Fruit fly (Drosophila melanogaster) whole organism, embryonic: ENCODE results near the gene stv.

Experiments
- CG11247 ChIP-seq: fragments of 200-800 bp; sonication (Bioruptor generic); IDR thresholded peaks from 2 replicates; pipeline ENCODE4 v1.3.6; 2022; ENCODE audit warnings: missing biosample characterization, missing genetic modification characterization
- CG11398 ChIP-seq: fragments of 200-800 bp; sonication (Bioruptor generic); optimal IDR thresholded peaks from 2 replicates; lab custom pipeline; 2016; ENCODE audit warnings: missing biosample characterization, missing genetic modification characterization
- CG11723 ChIP-seq: fragments of 200-800 bp; sonication (Bioruptor generic); optimal IDR thresholded peaks from 2 replicates; lab custom pipeline; 2017; ENCODE audit warnings: missing biosample characterization, mild to moderate bottlenecking, missing genetic modification characterization
- CG1233 ChIP-seq: fragments of 200-800 bp; sonication (Bioruptor generic); optimal IDR thresholded peaks from 4 replicates; lab custom pipeline; 2018; ENCODE audit warnings: missing biosample characterization, mild to moderate bottlenecking, missing genetic modification characterization
- CG12744 ChIP-seq: fragments of 200-800 bp; sonication (Bioruptor generic); optimal IDR thresholded peaks from 2 replicates; lab custom pipeline; 2016; ENCODE audit warnings: missing biosample characterization, missing genetic modification characterization
- CG16815 ChIP-seq: fragments of 200-800 bp; sonication (Bioruptor generic); optimal IDR thresholded peaks from 3 replicates; lab custom pipeline; 2017; ENCODE audit warnings: missing biosample characterization, mild to moderate bottlenecking, missing genetic modification characterization
- CG17361 ChIP-seq: fragments of 200-800 bp; sonication (Bioruptor generic); IDR thresholded peaks from 3 replicates; pipeline ENCODE4 v1.3.6; 2022; ENCODE audit warnings: missing biosample characterization, missing genetic modification characterization
- CG17385 ChIP-seq: fragments of 200-800 bp; sonication (Bioruptor generic); optimal IDR thresholded peaks from 3 replicates; lab custom pipeline; 2018; ENCODE audit warnings: missing biosample characterization, mild to moderate bottlenecking, missing genetic modification characterization
- CG18476 ChIP-seq: fragments of 200-800 bp; sonication (Bioruptor generic); optimal IDR thresholded peaks from 2 replicates; lab custom pipeline; 2016; ENCODE audit warnings: missing biosample characterization, mild to moderate bottlenecking, missing genetic modification characterization
- CG2678 ChIP-seq: fragments of 200-800 bp; sonication (Bioruptor generic); optimal IDR thresholded peaks from 3 replicates; lab custom pipeline; 2019; ENCODE audit warnings: missing biosample characterization, mild to moderate bottlenecking, missing genetic modification characterization, moderate library complexity
- CG3838 ChIP-seq: fragments of 200-800 bp; sonication (Bioruptor generic); optimal IDR thresholded peaks from 3 replicates; lab custom pipeline; 2016; ENCODE audit warnings: missing biosample characterization, missing genetic modification characterization
- CG42726 ChIP-seq: fragments of 200-800 bp; sonication (Bioruptor generic); IDR thresholded peaks from 2 replicates; pipeline ENCODE4 v1.3.6; 2022; ENCODE audit warnings: missing biosample characterization, missing genetic modification characterization; ENCODE audit not compliant: partially characterized antibody
- CG4820 ChIP-seq: fragments of 200-800 bp; sonication (Bioruptor generic); optimal IDR thresholded peaks from 3 replicates; lab custom pipeline; 2016; ENCODE audit warnings: missing biosample characterization, missing genetic modification characterization
- CG8765 ChIP-seq: fragments of 200-800 bp; sonication (Bioruptor generic); IDR thresholded peaks from 2 replicates; pipeline ENCODE4 v1.3.6; 2022; ENCODE audit warnings: missing biosample characterization, missing genetic modification characterization
- Dad ChIP-seq: fragments of 200-800 bp; sonication (Bioruptor generic); optimal IDR thresholded peaks from 3 replicates; lab custom pipeline; 2016; ENCODE audit warnings: missing biosample characterization, missing genetic modification characterization
- Fer2 ChIP-seq: fragments of 200-800 bp; sonication (Bioruptor generic); optimal IDR thresholded peaks from 2 replicates; lab custom pipeline; 2018; ENCODE audit warnings: missing biosample characterization, mild to moderate bottlenecking, missing genetic modification characterization, moderate library complexity
- HHEX ChIP-seq: fragments of 200-800 bp; sonication (Bioruptor generic); optimal IDR thresholded peaks from 3 replicates; lab custom pipeline; 2017; ENCODE audit warnings: missing biosample characterization, mild to moderate bottlenecking, missing genetic modification characterization, missing genetic modification reagents
- Hmx ChIP-seq: fragments of 200-800 bp; sonication (Bioruptor generic); optimal IDR thresholded peaks from 2 replicates; lab custom pipeline; 2016; ENCODE audit warnings: missing biosample characterization, missing genetic modification characterization
- MESR4 ChIP-seq: fragments of 200-800 bp; sonication (Bioruptor generic); optimal IDR thresholded peaks from 2 replicates; lab custom pipeline; 2018; ENCODE audit warnings: missing biosample characterization, mild to moderate bottlenecking, missing genetic modification characterization, moderate library complexity
- Med ChIP-seq: fragments of 200-800 bp; sonication (Bioruptor generic); peaks from one replicate; lab custom pipeline; 2016; ENCODE audit warnings: missing biosample characterization, missing genetic modification characterization, mild to moderate bottlenecking, inconsistent platforms, moderate library complexity
- Opbp ChIP-seq: fragments of 200-800 bp; sonication (Bioruptor generic); IDR thresholded peaks from 3 replicates; pipeline ENCODE4 v1.3.6; 2022; ENCODE audit warnings: missing biosample characterization, missing genetic modification characterization; ENCODE audit not compliant: partially characterized antibody
- Poxn ChIP-seq: fragments of 200-800 bp; sonication (Bioruptor generic); IDR thresholded peaks from 2 replicates; pipeline ENCODE4 v1.3.6; 2022; ENCODE audit warnings: missing biosample characterization, missing genetic modification characterization
- Sry-β ChIP-seq: fragments of 200-800 bp; sonication (Bioruptor generic); optimal IDR thresholded peaks from 2 replicates; lab custom pipeline; 2018; ENCODE audit warnings: missing biosample characterization, mild to moderate bottlenecking, missing genetic modification characterization, moderate library complexity
- Xrp1 ChIP-seq: fragments of 200-800 bp; sonication (Bioruptor generic); IDR thresholded peaks from 2 replicates; pipeline ENCODE4 v1.3.6; 2022; ENCODE audit warnings: missing biosample characterization, missing genetic modification characterization
- ase ChIP-seq: fragments of 200-800 bp; sonication (Bioruptor generic); IDR thresholded peaks from 3 replicates; pipeline ENCODE4 v1.3.6; 2022; ENCODE audit warnings: missing biosample characterization, missing genetic modification characterization
- ash1 ChIP-seq: fragments of 200-800 bp; sonication (Bioruptor generic); optimal IDR thresholded peaks from 2 replicates; lab custom pipeline; 2018; ENCODE audit warnings: missing biosample characterization, mild to moderate bottlenecking, missing genetic modification characterization
- cg ChIP-seq: fragments of 200-800 bp; sonication (Bioruptor generic); optimal IDR thresholded peaks from 3 replicates; lab custom pipeline; 2019; ENCODE audit warnings: missing biosample characterization, mild to moderate bottlenecking, missing genetic modification characterization, moderate library complexity
- chm ChIP-seq: fragments of 200-800 bp; sonication (Bioruptor generic); IDR thresholded peaks from 2 replicates; pipeline ENCODE4 v1.3.6; 2022; ENCODE audit warnings: missing biosample characterization, missing genetic modification characterization
- crol ChIP-seq: fragments of 200-800 bp; sonication (Bioruptor generic); IDR thresholded peaks from 2 replicates; pipeline ENCODE4 v1.3.6; 2022; ENCODE audit warnings: missing biosample characterization, missing genetic modification characterization
- fd3F ChIP-seq: fragments of 200-800 bp; sonication (Bioruptor generic); optimal IDR thresholded peaks from 2 replicates; lab custom pipeline; 2018; ENCODE audit warnings: missing biosample characterization, mild to moderate bottlenecking, missing genetic modification characterization, moderate library complexity
- fd64A ChIP-seq: fragments of 200-800 bp; sonication (Bioruptor generic); optimal IDR thresholded peaks from 3 replicates; lab custom pipeline; 2018; ENCODE audit warnings: missing biosample characterization, mild to moderate bottlenecking, missing genetic modification characterization
- fu2 ChIP-seq: fragments of 200-800 bp; sonication (Bioruptor generic); optimal IDR thresholded peaks from 2 replicates; lab custom pipeline; 2016; ENCODE audit warnings: missing biosample characterization, missing genetic modification characterization
- gcm2 ChIP-seq: fragments of 200-800 bp; sonication (Bioruptor generic); optimal IDR thresholded peaks from 2 replicates; lab custom pipeline; 2016; ENCODE audit warnings: missing biosample characterization, missing genetic modification characterization
- gt ChIP-seq: fragments of 200-800 bp; sonication (Bioruptor generic); IDR thresholded peaks from 2 replicates; pipeline ENCODE4 v1.3.6; 2022; ENCODE audit warnings: missing biosample characterization, missing genetic modification characterization
- kni ChIP-seq: fragments of 200-800 bp; sonication (Bioruptor generic); optimal IDR thresholded peaks from 3 replicates; lab custom pipeline; 2017; ENCODE audit warnings: mild to moderate bottlenecking, missing biosample characterization, missing genetic modification reagents, missing genetic modification characterization
- lbe ChIP-seq: fragments of 200-800 bp; sonication (Bioruptor generic); optimal IDR thresholded peaks from 2 replicates; lab custom pipeline; 2016; ENCODE audit warnings: missing biosample characterization, mild to moderate bottlenecking, missing genetic modification characterization
- peb ChIP-seq: fragments of 200-800 bp; sonication (Bioruptor generic); IDR thresholded peaks from 2 replicates; pipeline ENCODE4 v1.3.6; 2022; ENCODE audit warnings: missing biosample characterization, missing genetic modification characterization
- psq ChIP-seq: fragments of 200-800 bp; sonication (Bioruptor generic); optimal IDR thresholded peaks from 2 replicates; lab custom pipeline; 2017; ENCODE audit warnings: missing biosample characterization, missing genetic modification characterization
- pum ChIP-seq: fragments of 200-800 bp; sonication (Bioruptor generic); optimal IDR thresholded peaks from 2 replicates; lab custom pipeline; 2016; ENCODE audit warnings: missing biosample characterization, missing genetic modification characterization
- repo ChIP-seq: fragments of 200-800 bp; sonication (Bioruptor generic); optimal IDR thresholded peaks from 2 replicates; lab custom pipeline; 2016; ENCODE audit warnings: missing biosample characterization, missing genetic modification characterization
- sens ChIP-seq: fragments of 200-800 bp; sonication (Bioruptor generic); peaks from one replicate; lab custom pipeline; 2016; ENCODE audit warnings: missing biosample characterization, missing genetic modification characterization
- slbo ChIP-seq: fragments of 200-800 bp; sonication (Bioruptor generic); IDR thresholded peaks from 2 replicates; pipeline ENCODE4 v1.3.6; 2022; ENCODE audit warnings: missing biosample characterization, missing genetic modification characterization
- sr ChIP-seq: fragments of 200-800 bp; sonication (Bioruptor generic); IDR thresholded peaks from 3 replicates; pipeline ENCODE4 v1.3.6; 2022; ENCODE audit warnings: missing biosample characterization, missing genetic modification characterization
- tap ChIP-seq: fragments of 200-800 bp; optimal IDR thresholded peaks from 3 replicates; lab custom pipeline; 2019; ENCODE audit warnings: missing biosample characterization, mild to moderate bottlenecking, missing genetic modification characterization, moderate library complexity
- vvl ChIP-seq: fragments of 200-800 bp; sonication (Bioruptor generic); IDR thresholded peaks from 2 replicates; pipeline ENCODE4 v1.3.6; 2022; ENCODE audit warnings: missing biosample characterization, missing genetic modification characterization

The stv gene

DNA sequence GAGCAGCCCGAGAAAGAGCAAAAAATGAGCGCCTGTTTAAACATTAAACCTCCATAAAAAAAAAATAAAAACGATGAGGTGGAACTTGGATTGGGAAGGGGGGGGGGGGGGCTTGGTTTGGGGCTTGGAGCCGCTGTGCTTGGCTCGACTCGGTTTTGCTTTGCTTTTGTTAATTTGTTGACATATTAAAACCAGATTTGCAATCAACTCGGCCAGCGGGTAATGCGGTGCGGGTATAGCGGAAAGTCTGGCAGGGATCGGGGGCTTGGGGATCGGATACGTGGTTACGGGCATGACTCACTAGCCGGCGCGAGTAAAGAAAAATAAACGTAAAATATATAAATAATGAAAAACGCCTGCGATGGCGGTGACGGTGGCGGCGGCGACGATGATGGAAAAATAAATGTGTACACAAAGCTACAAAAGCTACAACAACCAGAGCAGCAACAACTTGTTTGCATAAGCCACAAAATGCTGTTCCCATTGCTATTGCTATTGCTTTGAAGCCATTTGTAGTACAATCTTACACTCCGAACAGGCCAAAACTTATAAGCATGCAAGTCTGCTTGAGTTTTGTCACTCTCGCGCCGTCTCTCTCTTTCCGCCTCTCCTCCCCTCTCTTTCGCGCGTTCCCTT lies 20.5 kb downstream of the stv start (continued):
- TF ChIP-seq ase (GFP tag; lab: Robert Waterston, UW) = 0 out of 3 replicates have a peak, but pooled peaks have one; percentile 9

DNA sequence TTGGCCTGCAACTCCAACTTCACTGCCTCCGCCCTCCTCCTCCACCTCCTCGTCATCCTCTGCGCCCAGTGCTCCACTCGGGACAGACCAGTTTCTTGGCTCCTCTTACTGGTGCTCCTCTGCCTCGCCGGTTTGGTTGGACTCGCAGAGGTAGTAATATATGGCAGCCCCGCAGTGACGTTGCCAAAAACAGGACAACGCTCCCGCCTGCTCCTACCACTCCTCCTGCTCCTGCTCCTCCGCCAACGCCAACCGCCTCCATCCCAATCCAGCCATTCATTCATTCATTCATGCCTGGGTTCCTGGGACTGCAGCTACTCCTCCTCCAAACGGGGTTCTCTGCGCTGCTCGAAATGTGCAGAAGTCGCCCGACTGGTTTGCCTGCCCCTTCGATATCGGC lies 22.2 kb downstream of the stv start:
- TF ChIP-seq sens (GFP tag; lab: Kevin White, UChicago) (peak; percentile 22), repo (GFP tag; lab: Kevin White, UChicago) (no peak)

DNA sequence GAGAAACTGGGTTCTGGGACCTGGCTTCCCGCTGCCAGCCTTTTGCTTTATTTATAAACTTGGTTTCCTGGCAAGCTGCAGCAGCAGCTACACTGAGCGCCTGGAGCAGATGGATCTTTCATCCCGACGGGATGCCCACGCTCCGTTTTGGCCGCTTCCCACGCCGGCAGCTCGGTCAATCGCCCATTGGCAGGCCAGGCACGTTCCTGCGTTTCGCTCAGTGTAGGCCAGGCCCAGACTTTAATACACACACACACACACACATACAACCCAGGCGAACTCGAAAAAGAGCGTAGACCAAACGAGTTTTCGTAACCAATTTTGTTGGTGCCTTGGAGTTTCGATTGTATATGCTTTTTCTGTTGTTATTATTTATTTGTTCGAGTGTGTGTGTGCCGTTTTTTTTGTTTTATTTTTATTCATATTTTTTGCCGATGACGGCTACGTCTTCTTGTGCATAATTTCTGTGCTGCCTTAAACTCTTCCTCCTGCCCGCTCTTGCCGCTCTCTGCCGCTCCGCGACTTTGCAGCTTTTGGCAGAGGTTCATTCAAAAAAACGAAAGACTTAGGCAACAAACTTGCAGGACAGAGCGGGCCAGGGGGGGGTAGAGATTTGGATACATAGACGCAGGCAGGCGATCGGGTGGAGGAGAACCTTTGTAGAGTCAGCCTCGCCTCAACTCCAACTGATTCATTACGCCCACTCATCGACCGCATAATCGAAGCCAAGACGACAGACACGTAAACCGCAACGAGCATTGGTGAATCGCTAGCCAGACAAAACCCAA lies 22.8 kb downstream of the stv start:
- TF ChIP-seq Sry-β (GFP tag; lab: Kevin White, UChicago) = no peak
- no peak for TF ChIP-seq CG3838
- no peak for TF ChIP-seq Opbp (GFP tag; lab: Robert Waterston, UW)
- no peak for TF ChIP-seq fu2 (GFP tag; lab: Kevin White, UChicago)
- TF ChIP-seq CG8765 (GFP tag; lab: Robert Waterston, UW) = no peak
- no peak for TF ChIP-seq MESR4 (GFP tag; lab: Kevin White, UChicago)
- TF ChIP-seq tap (tag; lab: Kevin White, UChicago) = no peak
- TF ChIP-seq CG11723 (GFP tag; lab: Kevin White, UChicago) = no peak
- no peak for TF ChIP-seq CG4820 (GFP tag; lab: Kevin White, UChicago)
- TF ChIP-seq Xrp1 (GFP tag; lab: Robert Waterston, UW) = no peak
- TF ChIP-seq pum (GFP tag; lab: Kevin White, UChicago) = no peak
- no peak for TF ChIP-seq peb (GFP tag; lab: Robert Waterston, UW)
- TF ChIP-seq Poxn = no peak
- TF ChIP-seq gt (GFP tag; lab: Robert Waterston, UW) = no peak
- TF ChIP-seq psq (GFP tag; lab: Kevin White, UChicago) = no peak
- 0 out of 2 replicates have a peak, but pooled peaks have one; percentile 6 for TF ChIP-seq CG11247 (GFP tag; lab: Robert Waterston, UW)
- TF ChIP-seq CG17385 = no peak
- peak; percentile 45 for TF ChIP-seq crol (GFP tag; lab: Robert Waterston, UW)
- no peak for TF ChIP-seq ash1
- peak; percentile 77 for TF ChIP-seq lbe (GFP tag; lab: Kevin White, UChicago)
- TF ChIP-seq vvl (GFP tag; lab: Robert Waterston, UW) = peak; percentile 47; the same call in 1 of the 2 replicates
- no peak for TF ChIP-seq chm
- peak; percentile 68 for TF ChIP-seq cg (GFP tag; lab: Kevin White, UChicago)
- peak; percentile 30; the same call in 1 of the 3 replicates for TF ChIP-seq sr (GFP tag; lab: Robert Waterston, UW)
- TF ChIP-seq kni (GFP tag; lab: Kevin White, UChicago) = peak; percentile 5
- no peak for TF ChIP-seq Hmx (GFP tag; lab: Kevin White, UChicago)
- TF ChIP-seq CG17361 = no peak
- no peak for TF ChIP-seq gcm2 (GFP tag; lab: Kevin White, UChicago)
- no peak for TF ChIP-seq CG12744
- no peak for TF ChIP-seq fd64A (GFP tag; lab: Kevin White, UChicago)
- no peak for TF ChIP-seq CG2678 (tag; lab: Kevin White, UChicago)
- no peak for TF ChIP-seq CG11398 (GFP tag; lab: Kevin White, UChicago)
- no peak for TF ChIP-seq CG18476 (GFP tag; lab: Kevin White, UChicago)
- no peak for TF ChIP-seq Dad (GFP tag; lab: Kevin White, UChicago)
- TF ChIP-seq CG1233 = no peak
- TF ChIP-seq Med (GFP tag; lab: Kevin White, UChicago) = peak; percentile 66
- TF ChIP-seq CG42726 (GFP tag; lab: Robert Waterston, UW) = 0 out of 2 replicates have a peak, but pooled peaks have one; percentile 20
- no peak for TF ChIP-seq HHEX (GFP tag; lab: Kevin White, UChicago)
- no peak for TF ChIP-seq fd3F (GFP tag; lab: Kevin White, UChicago)
- TF ChIP-seq slbo = 0 out of 2 replicates have a peak, but pooled peaks have one; percentile 35
- no peak for TF ChIP-seq CG16815
- no peak for TF ChIP-seq Fer2
